Worm (Caenorhabditis elegans) whole organism, L1 larva: ENCODE measurements around the gene C08B11.9.

Experiments used
- C04F5.9 ChIP-seq: sonication (generic microtip); optimal IDR thresholded peaks from 2 replicates; lab custom pipeline; 2016; ENCODE audit warnings: missing genetic modification characterization, missing compliant biosample characterization
- C16A3.4 ChIP-seq: fragments of 150-350 bp; optimal IDR thresholded peaks from 2 replicates; lab custom pipeline; 2014; ENCODE audit warnings: missing biosample characterization, missing genetic modification characterization
- C34B4.2 ChIP-seq: sonication (generic microtip); optimal IDR thresholded peaks from 2 replicates; lab custom pipeline; 2017; ENCODE audit warnings: mild to moderate bottlenecking, missing genetic modification characterization, missing compliant biosample characterization
- Y116A8C.19 ChIP-seq: sonication (generic microtip); optimal IDR thresholded peaks from 2 replicates; lab custom pipeline; 2016; ENCODE audit warnings: missing compliant biosample characterization, missing genetic modification characterization, borderline replicate concordance
- aly-2 ChIP-seq: fragments of 150-350 bp; optimal IDR thresholded peaks from 2 replicates; lab custom pipeline; 2014; ENCODE audit warnings: missing biosample characterization, missing genetic modification characterization
- ceh-63 ChIP-seq: fragments of 200-800 bp; sonication (Bioruptor generic); optimal IDR thresholded peaks from 2 replicates; lab custom pipeline; 2018; ENCODE audit warnings: mild to moderate bottlenecking, missing genetic modification characterization, missing compliant biosample characterization
- ceh-90 ChIP-seq: sonication (generic microtip); optimal IDR thresholded peaks from 2 replicates; lab custom pipeline; 2016; ENCODE audit warnings: missing genetic modification characterization, missing compliant biosample characterization
- ces-1 ChIP-seq: fragments of 150-350 bp; optimal IDR thresholded peaks from 2 replicates; lab custom pipeline; 2014; ENCODE audit warnings: missing biosample characterization, missing genetic modification reagents, missing genetic modification characterization
- dpl-1 ChIP-seq, 3 experiments: fragments of 150-350 bp in 2 of 3; sonication (generic microtip) in 1 of 3; optimal IDR thresholded peaks; 2 replicates each; lab custom pipeline; 2014 to 2017; ENCODE audit warnings: missing biosample characterization in 3 of 3, missing genetic modification characterization in 3 of 3, missing genetic modification reagents in 3 of 3
- efl-3 ChIP-seq: fragments of 200-800 bp; sonication (Bioruptor generic); optimal IDR thresholded peaks from 2 replicates; lab custom pipeline; 2018; ENCODE audit warnings: mild to moderate bottlenecking, missing genetic modification characterization, missing compliant biosample characterization
- egl-13 ChIP-seq: sonication (generic microtip); optimal IDR thresholded peaks from 2 replicates; lab custom pipeline; 2016; ENCODE audit warnings: missing genotype, missing genetic modification reagents, missing genetic modification characterization, missing compliant biosample characterization
- egl-27 ChIP-seq, 2 experiments: fragments of 150-350 bp in 1 of 2; sonication (generic microtip); optimal IDR thresholded peaks; 3 replicates each; lab custom pipeline; 2017 to 2018; ENCODE audit warnings: missing biosample characterization in 2 of 2, missing genetic modification characterization in 2 of 2, missing genetic modification reagents in 2 of 2
- elt-2 ChIP-seq: sonication (generic microtip); optimal IDR thresholded peaks from 2 replicates; lab custom pipeline; 2016; ENCODE audit warnings: missing genetic modification characterization, mild to moderate bottlenecking, inconsistent platforms, missing compliant biosample characterization, missing genetic modification reagents
- elt-3 ChIP-seq, 6 experiments: fragments of 150-350 bp in 1 of 6; sonication (generic microtip); optimal IDR thresholded peaks; 2 replicates each; lab custom pipeline; 2017 to 2018; ENCODE audit warnings: missing biosample characterization in 6 of 6, missing genetic modification characterization in 6 of 6, inconsistent platforms in 1 of 6
- fkh-8 ChIP-seq: sonication (generic microtip); optimal IDR thresholded peaks from 2 replicates; lab custom pipeline; 2016; ENCODE audit warnings: mild to moderate bottlenecking, missing genetic modification characterization, missing compliant biosample characterization
- grh-1 ChIP-seq: fragments of 200-800 bp; sonication (Bioruptor generic); IDR thresholded peaks from 2 replicates; pipeline ENCODE4 v1.3.6; 2022; ENCODE audit warnings: missing genetic modification reagents, missing genetic modification characterization, missing compliant biosample characterization
- hpl-2 ChIP-seq: fragments of 150-350 bp; optimal IDR thresholded peaks from 2 replicates; lab custom pipeline; 2014; ENCODE audit warnings: missing biosample characterization, missing genetic modification reagents, missing genetic modification characterization
- irx-1 ChIP-seq: sonication (generic microtip); optimal IDR thresholded peaks from 2 replicates; lab custom pipeline; 2016; ENCODE audit warnings: missing genetic modification characterization, missing compliant biosample characterization
- lin-13 ChIP-seq: fragments of 150-350 bp; optimal IDR thresholded peaks from 2 replicates; lab custom pipeline; 2014; ENCODE audit warnings: missing biosample characterization, missing genetic modification reagents, missing genetic modification characterization
- lin-14 ChIP-seq: fragments of 200-800 bp; sonication (Bioruptor generic); optimal IDR thresholded peaks from 2 replicates; lab custom pipeline; 2018; ENCODE audit warnings: mild to moderate bottlenecking, missing genetic modification characterization, moderate library complexity, missing compliant biosample characterization
- lin-15B ChIP-seq: fragments of 150-350 bp; sonication (generic microtip); optimal IDR thresholded peaks from 3 replicates; lab custom pipeline; 2014; ENCODE audit warnings: missing biosample characterization, missing genetic modification characterization
- lin-35 ChIP-seq, 2 experiments: fragments of 150-350 bp; optimal IDR thresholded peaks; 2 replicates each; lab custom pipeline; 2014; ENCODE audit warnings: missing biosample characterization in 2 of 2, missing genetic modification characterization in 2 of 2, missing genetic modification reagents in 2 of 2
- lin-39 ChIP-seq: fragments of 150-350 bp; optimal IDR thresholded peaks from 2 replicates; lab custom pipeline; 2014; ENCODE audit warnings: missing biosample characterization, missing genetic modification reagents, missing genetic modification characterization
- lsy-2 ChIP-seq, 2 experiments: fragments of 150-350 bp; optimal IDR thresholded peaks; 2 replicates each; lab custom pipeline; 2014; ENCODE audit warnings: missing biosample characterization in 2 of 2, missing genetic modification characterization in 2 of 2
- mab-9 ChIP-seq: fragments of 200-800 bp; sonication (Bioruptor generic); IDR thresholded peaks from 2 replicates; pipeline ENCODE4 v1.3.6; 2022; ENCODE audit warnings: missing genetic modification reagents, missing genetic modification characterization, missing compliant biosample characterization
- mdl-1 ChIP-seq, 2 experiments: fragments of 150-350 bp; optimal IDR thresholded peaks; 2 replicates each; lab custom pipeline; 2014 to 2017; ENCODE audit warnings: missing biosample characterization in 2 of 2, missing genetic modification characterization in 2 of 2, inconsistent platforms in 1 of 2
- mep-1 ChIP-seq: fragments of 150-350 bp; optimal IDR thresholded peaks from 2 replicates; lab custom pipeline; 2014; ENCODE audit warnings: missing biosample characterization, missing genetic modification characterization
- nhr-12 ChIP-seq: sonication (generic microtip); optimal IDR thresholded peaks from 2 replicates; lab custom pipeline; 2017; ENCODE audit warnings: missing biosample characterization, missing genetic modification characterization
- nhr-19 ChIP-seq: fragments of 200-800 bp; sonication (Bioruptor generic); conservative IDR thresholded peaks from 2 replicates; pipeline ENCODE4 v1.3.6; 2022; ENCODE audit warnings: missing genetic modification characterization, missing compliant biosample characterization
- nhr-20 ChIP-seq: sonication (generic microtip); optimal IDR thresholded peaks from 2 replicates; lab custom pipeline; 2016; ENCODE audit warnings: mild to moderate bottlenecking, missing genetic modification characterization, missing compliant biosample characterization
- nhr-237 ChIP-seq: fragments of 150-350 bp; optimal IDR thresholded peaks from 2 replicates; lab custom pipeline; 2014; ENCODE audit warnings: missing biosample characterization, missing genetic modification characterization
- nhr-28 ChIP-seq: fragments of 150-350 bp; optimal IDR thresholded peaks from 2 replicates; lab custom pipeline; 2014; ENCODE audit warnings: missing biosample characterization, missing genetic modification characterization
- nhr-77 ChIP-seq: fragments of 150-350 bp; optimal IDR thresholded peaks from 2 replicates; lab custom pipeline; 2014; ENCODE audit warnings: missing biosample characterization, missing genetic modification characterization
- nhr-85 ChIP-seq: sonication (generic microtip); peaks from one replicate; lab custom pipeline; 2016; ENCODE audit warnings: missing genetic modification characterization, inconsistent platforms, missing compliant biosample characterization
- nhr-90 ChIP-seq: sonication (generic microtip); optimal IDR thresholded peaks from 2 replicates; lab custom pipeline; 2016; ENCODE audit warnings: mild to moderate bottlenecking, missing genetic modification characterization, missing compliant biosample characterization; ENCODE audit not compliant: poor library complexity
- pqm-1 ChIP-seq: sonication (generic microtip); optimal IDR thresholded peaks from 3 replicates; lab custom pipeline; 2017; ENCODE audit warnings: missing biosample characterization, missing genetic modification characterization
- snu-23 ChIP-seq: sonication (generic microtip); optimal IDR thresholded peaks from 2 replicates; lab custom pipeline; 2016; ENCODE audit warnings: missing genetic modification characterization, missing compliant biosample characterization
- sup-37 ChIP-seq: fragments of 200-800 bp; sonication (Bioruptor generic); optimal IDR thresholded peaks from 2 replicates; lab custom pipeline; 2018; ENCODE audit warnings: mild to moderate bottlenecking, missing genetic modification characterization, missing compliant biosample characterization
- swsn-7 ChIP-seq: sonication (generic microtip); optimal IDR thresholded peaks from 2 replicates; lab custom pipeline; 2016; ENCODE audit warnings: missing genetic modification characterization, missing compliant biosample characterization
- tbx-2 ChIP-seq: sonication (generic microtip); optimal IDR thresholded peaks from 2 replicates; lab custom pipeline; 2016; ENCODE audit warnings: missing genetic modification characterization, missing compliant biosample characterization
- unc-30 ChIP-seq: sonication (generic microtip); optimal IDR thresholded peaks from 2 replicates; lab custom pipeline; 2017; ENCODE audit warnings: missing biosample characterization, missing genetic modification characterization
- unc-62 ChIP-seq: fragments of 150-350 bp; optimal IDR thresholded peaks from 2 replicates; lab custom pipeline; 2014; ENCODE audit warnings: missing biosample characterization, missing genetic modification reagents, missing genetic modification characterization
- unc-86 ChIP-seq: sonication (generic microtip); optimal IDR thresholded peaks from 2 replicates; lab custom pipeline; 2016; ENCODE audit warnings: missing genetic modification characterization, missing compliant biosample characterization
- ztf-11 ChIP-seq, 2 experiments: sonication (generic microtip); optimal IDR thresholded peaks; 2 replicates each; lab custom pipeline; 2016 to 2017; ENCODE audit warnings: missing genetic modification characterization in 2 of 2, missing biosample characterization in 1 of 2, missing compliant biosample characterization in 1 of 2

C08B11.9 gene

DNA sequence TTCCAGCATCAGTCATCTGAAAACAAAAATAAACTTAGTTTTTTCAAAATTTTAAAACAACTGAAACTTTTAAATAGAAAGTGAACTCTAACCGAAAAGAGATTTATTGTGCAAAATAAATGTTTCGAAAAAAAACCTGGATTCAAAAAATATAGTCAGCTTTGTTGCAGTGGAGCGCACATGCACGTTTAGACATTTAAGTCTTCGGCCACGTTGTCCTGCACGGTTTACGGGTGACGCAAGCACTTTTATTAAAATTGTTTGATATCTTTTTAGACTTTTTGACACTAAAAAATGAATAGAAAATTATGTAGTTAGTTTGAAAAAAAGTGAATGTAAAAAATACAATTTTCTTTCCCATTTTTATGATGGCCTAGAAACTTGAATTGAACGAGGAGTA lies 1.4 kb upstream of the C08B11.9 start, which contains the start of the genes ubh-4 and algn-6 (continued):
- TF ChIP-seq egl-13 (tag; lab: Kevin White, UChicago): peak; percentile 13
- no peak for TF ChIP-seq unc-30 (tag; lab: Kevin White, UChicago)
- no peak for TF ChIP-seq nhr-12 (tag; lab: Kevin White, UChicago)
- no peak for TF ChIP-seq ceh-63
- TF ChIP-seq hpl-2 (GFP tag; lab: Kevin White, UChicago): no peak
- TF ChIP-seq lin-15B: peak; percentile 83
- TF ChIP-seq ceh-90 (tag; lab: Kevin White, UChicago): peak; percentile 66
- no peak for TF ChIP-seq ces-1 (GFP tag; lab: Kevin White, UChicago)
- no peak for TF ChIP-seq C34B4.2 (tag; lab: Kevin White, UChicago)
- TF ChIP-seq nhr-85 (tag; lab: Kevin White, UChicago): peak; percentile 75
- no peak for TF ChIP-seq mab-9 (GFP tag; lab: Robert Waterston, UW)
- peak in 1 of 6 experiments; percentile 49 for TF ChIP-seq elt-3 (tag; optimal IDR thresholded peaks at IDR 0.05; lab: Kevin White, UChicago)
- TF ChIP-seq aly-2: no peak
- peak; percentile 23 for TF ChIP-seq unc-86 (tag; lab: Kevin White, UChicago)
- no peak for TF ChIP-seq pqm-1 (tag; lab: Kevin White, UChicago)
- TF ChIP-seq nhr-28 (tag; lab: Kevin White, UChicago): no peak
- peak; percentile 49 for TF ChIP-seq fkh-8 (tag; lab: Kevin White, UChicago)
- peak; percentile 76 for TF ChIP-seq lin-14 (GFP tag; lab: Kevin White, UChicago)
- TF ChIP-seq nhr-90 (tag; lab: Kevin White, UChicago): peak; percentile 53
- peak; percentile 82 for TF ChIP-seq C16A3.4 (tag; lab: Kevin White, UChicago)
- peak in 1 of 2 experiments; percentile 17 for TF ChIP-seq mdl-1 (tag; optimal IDR thresholded peaks at IDR 0.05; lab: Kevin White, UChicago)
- TF ChIP-seq lin-39: no peak
- TF ChIP-seq egl-27 (tag; optimal IDR thresholded peaks at IDR 0.05; lab: Kevin White, UChicago): no peak
- TF ChIP-seq tbx-2 (tag; lab: Kevin White, UChicago): peak; percentile 53
- no peak for TF ChIP-seq efl-3
- no peak for TF ChIP-seq Y116A8C.19 (tag; lab: Kevin White, UChicago)
- peak; percentile 62 to 80 for TF ChIP-seq lin-35 (GFP tag; optimal IDR thresholded peaks at IDR 0.05; lab: Kevin White, UChicago)
- no peak for TF ChIP-seq lin-13
- peak; percentile 44 for TF ChIP-seq irx-1 (tag; lab: Kevin White, UChicago)
- peak; percentile 69 for TF ChIP-seq snu-23 (GFP tag; lab: Kevin White, UChicago)
- no peak for TF ChIP-seq C04F5.9 (tag; lab: Kevin White, UChicago)
- TF ChIP-seq dpl-1 (GFP tag; optimal IDR thresholded peaks at IDR 0.05; lab: Kevin White, UChicago): peak; percentile 57 to 74 (median 63)
- TF ChIP-seq nhr-20 (tag; lab: Kevin White, UChicago): peak; percentile 72
- TF ChIP-seq sup-37 (GFP tag; lab: Kevin White, UChicago): no peak
- TF ChIP-seq nhr-77 (tag; lab: Kevin White, UChicago): peak; percentile 38
- no peak for TF ChIP-seq elt-2 (tag; lab: Kevin White, UChicago)
- no peak for TF ChIP-seq grh-1
- TF ChIP-seq swsn-7 (tag; lab: Kevin White, UChicago): peak; percentile 46
- peak; percentile 81 to 96 for TF ChIP-seq lsy-2 (tag; optimal IDR thresholded peaks at IDR 0.05; lab: Kevin White, UChicago)
- peak in 1 of 2 experiments; percentile 43 for TF ChIP-seq ztf-11 (tag; optimal IDR thresholded peaks at IDR 0.05; lab: Kevin White, UChicago)
- TF ChIP-seq nhr-237 (tag; lab: Kevin White, UChicago): no peak
- TF ChIP-seq nhr-19: peak; percentile 50
- TF ChIP-seq unc-62: no peak
- TF ChIP-seq mep-1 (tag; lab: Kevin White, UChicago): peak; percentile 78
